Worm (Caenorhabditis elegans) whole organism, late embryonic: ENCODE data around the gene math-39.

Experiments used
- F13H6.1 ChIP-seq: sonication (generic microtip); optimal IDR thresholded peaks from 2 replicates; lab custom pipeline; 2016; ENCODE audit warnings: missing genetic modification characterization, missing compliant biosample characterization
- ceh-6 ChIP-seq: fragments of 200-800 bp; sonication (Bioruptor generic); optimal IDR thresholded peaks from 2 replicates; lab custom pipeline; 2018; ENCODE audit warnings: mild to moderate bottlenecking, missing genetic modification characterization, missing compliant biosample characterization
- elt-2 ChIP-seq: sonication (generic microtip); optimal IDR thresholded peaks from 2 replicates; lab custom pipeline; 2016; ENCODE audit warnings: missing genetic modification reagents, missing genetic modification characterization, missing compliant biosample characterization
- fax-1 ChIP-seq: sonication (generic microtip); optimal IDR thresholded peaks from 2 replicates; lab custom pipeline; 2016; ENCODE audit warnings: missing genotype, missing genetic modification characterization, missing compliant biosample characterization
- fkh-10 ChIP-seq: fragments of 150-350 bp; optimal IDR thresholded peaks from 2 replicates; lab custom pipeline; 2014; ENCODE audit warnings: missing biosample characterization, missing genetic modification reagents, missing genetic modification characterization
- hlh-6 ChIP-seq: sonication (generic microtip); optimal IDR thresholded peaks from 2 replicates; lab custom pipeline; 2016; ENCODE audit warnings: missing genotype, missing genetic modification characterization, missing compliant biosample characterization
- nhr-11 ChIP-seq: fragments of 150-350 bp; optimal IDR thresholded peaks from 2 replicates; lab custom pipeline; 2014; ENCODE audit warnings: missing biosample characterization, missing genetic modification characterization
- odd-2 ChIP-seq: sonication (generic microtip); optimal IDR thresholded peaks from 2 replicates; lab custom pipeline; 2017; ENCODE audit warnings: antibody characterized with exemption, mild to moderate bottlenecking, missing genetic modification characterization, missing compliant biosample characterization
- pag-3 ChIP-seq: sonication (generic microtip); optimal IDR thresholded peaks from 2 replicates; lab custom pipeline; 2016; ENCODE audit warnings: missing compliant biosample characterization, missing genetic modification characterization, borderline replicate concordance
- pha-4 ChIP-seq: fragments of 150-350 bp; optimal IDR thresholded peaks from 2 replicates; lab custom pipeline; 2018; ENCODE audit warnings: missing biosample characterization, missing genetic modification reagents, missing genetic modification characterization
- tbx-2 ChIP-seq: sonication (generic microtip); optimal IDR thresholded peaks from 2 replicates; lab custom pipeline; 2016; ENCODE audit warnings: missing genetic modification characterization, missing compliant biosample characterization
- ttx-3 ChIP-seq: sonication (generic microtip); optimal IDR thresholded peaks from 2 replicates; lab custom pipeline; 2016; ENCODE audit warnings: missing genetic modification reagents, missing genetic modification characterization, missing compliant biosample characterization
- unc-55 ChIP-seq: sonication (generic microtip); optimal IDR thresholded peaks from 2 replicates; lab custom pipeline; 2017; ENCODE audit warnings: missing biosample characterization, missing genetic modification reagents, missing genetic modification characterization

DNA sequence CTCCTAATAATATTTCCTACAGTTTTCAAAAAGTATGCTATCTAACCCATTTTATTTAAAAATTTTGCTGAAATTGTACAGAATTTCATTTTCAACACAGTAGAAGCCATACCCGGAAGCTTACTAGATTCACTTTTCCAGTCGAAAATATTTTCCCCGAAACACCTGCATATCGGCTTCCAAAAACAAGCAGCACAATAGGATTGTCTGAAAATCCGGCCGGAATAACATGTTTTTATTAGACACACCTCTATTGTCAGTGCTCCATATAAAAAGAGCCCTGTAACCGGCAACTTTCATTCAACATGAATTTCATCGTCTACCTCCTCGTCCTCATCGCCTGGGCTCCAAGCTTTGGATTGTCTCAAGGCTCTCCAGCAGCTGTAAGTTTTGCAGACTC, 20.4 kb downstream of the math-39 start, which contains the start of gene C52E2.2:
- no peak for TF ChIP-seq F13H6.1 (tag; lab: Kevin White, UChicago)
- no peak for TF ChIP-seq unc-55 (GFP tag; lab: Kevin White, UChicago)
- TF ChIP-seq fkh-10 (GFP tag; lab: Kevin White, UChicago) = no peak
- TF ChIP-seq pag-3 (tag; lab: Kevin White, UChicago) = no peak
- no peak for TF ChIP-seq tbx-2 (tag; lab: Kevin White, UChicago)
- no peak for TF ChIP-seq fax-1 (tag; lab: Kevin White, UChicago)
- TF ChIP-seq hlh-6 (tag; lab: Kevin White, UChicago) = no peak
- no peak for TF ChIP-seq pha-4 (tag; lab: Kevin White, UChicago)
- no peak for TF ChIP-seq ceh-6 (GFP tag; lab: Kevin White, UChicago)
- no peak for TF ChIP-seq nhr-11 (tag; lab: Kevin White, UChicago)
- no peak for TF ChIP-seq ttx-3 (tag; lab: Kevin White, UChicago)
- no peak for TF ChIP-seq elt-2 (tag; lab: Kevin White, UChicago)
- TF ChIP-seq odd-2 = no peak
